Fruit fly (Drosophila melanogaster): ENCODE data around the gene CG18473.

DNA sequence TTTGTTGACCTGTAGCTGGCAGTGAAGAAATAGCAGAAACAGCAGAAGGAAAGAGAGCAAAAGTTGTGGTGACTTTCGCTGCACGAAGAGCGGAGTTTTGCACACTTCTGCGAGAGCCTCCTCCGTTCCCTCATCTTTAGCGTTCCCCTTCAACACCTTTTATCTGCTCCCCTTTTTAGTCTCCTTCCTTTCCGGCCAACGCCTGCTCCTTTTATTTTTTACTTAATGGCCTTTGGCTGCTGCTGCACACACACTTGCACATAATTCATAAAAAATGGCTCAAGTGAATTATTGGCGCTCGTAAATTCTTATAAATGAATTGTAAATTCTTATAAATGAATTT, 14.8 kb upstream of the CG18473 start:
- TF ChIP-seq CTCF (optimal IDR thresholded peaks at IDR 0.05): no peak
- TF ChIP-seq CG8478 (optimal IDR thresholded peaks at IDR 0.05): no peak

Measured in S2 (cell line).